Worm (Caenorhabditis elegans): ENCODE results near the gene srap-1.

- TF ChIP-seq lin-15B (tag; optimal IDR thresholded peaks at IDR 0.05) (no peak), fos-1 (tag; optimal IDR thresholded peaks at IDR 0.05) (no peak), mep-1 (tag; optimal IDR thresholded peaks at IDR 0.05) (no peak), ceh-82 (tag; optimal IDR thresholded peaks at IDR 0.05) (no peak), nhr-77 (tag; optimal IDR thresholded peaks at IDR 0.05) (no peak), unc-130 (tag; optimal IDR thresholded peaks at IDR 0.05) (no peak), egl-27 (tag; optimal IDR thresholded peaks at IDR 0.05) (no peak), nhr-12 (tag; optimal IDR thresholded peaks at IDR 0.05) (no peak), lin-35 (GFP tag; optimal IDR thresholded peaks at IDR 0.05) (no peak), nhr-11 (tag; optimal IDR thresholded peaks at IDR 0.05) (no peak), unc-62 (GFP tag; optimal IDR thresholded peaks at IDR 0.05) (no peak)
Observed at ce11 chrII:11259766-11260165, 56.7 kb downstream of the srap-1 start.
